Worm (Caenorhabditis elegans): ENCODE results near the gene tag-131.
A peak's percentile ranks its signal among the peaks of the same experiment; 100 is the strongest.

The tag-131 gene

DNA sequence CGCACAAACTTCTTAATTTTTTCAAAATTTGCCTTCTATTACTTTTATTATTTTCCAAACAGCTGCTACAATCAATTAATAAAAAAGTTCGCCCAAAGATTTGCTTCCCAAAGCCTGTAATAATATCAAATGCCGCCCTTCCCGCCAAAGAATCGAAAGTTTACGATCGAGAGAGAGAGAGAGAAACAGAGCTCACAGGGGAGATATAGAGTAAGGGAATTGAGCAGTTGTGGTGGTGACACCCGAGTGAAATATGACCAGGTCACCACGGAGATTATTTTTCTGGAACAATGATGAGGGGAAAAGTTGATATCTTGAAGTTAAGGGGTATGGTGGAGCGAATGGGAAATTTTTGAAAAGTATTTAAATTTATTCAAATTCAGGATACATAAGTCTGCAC, 42.4 kb downstream of the tag-131 start:
- TF ChIP-seq nhr-42 (GFP tag; IDR thresholded peaks at IDR 0.05) = no peak
- no peak for TF ChIP-seq jun-1 (tag; optimal IDR thresholded peaks at IDR 0.05)

DNA sequence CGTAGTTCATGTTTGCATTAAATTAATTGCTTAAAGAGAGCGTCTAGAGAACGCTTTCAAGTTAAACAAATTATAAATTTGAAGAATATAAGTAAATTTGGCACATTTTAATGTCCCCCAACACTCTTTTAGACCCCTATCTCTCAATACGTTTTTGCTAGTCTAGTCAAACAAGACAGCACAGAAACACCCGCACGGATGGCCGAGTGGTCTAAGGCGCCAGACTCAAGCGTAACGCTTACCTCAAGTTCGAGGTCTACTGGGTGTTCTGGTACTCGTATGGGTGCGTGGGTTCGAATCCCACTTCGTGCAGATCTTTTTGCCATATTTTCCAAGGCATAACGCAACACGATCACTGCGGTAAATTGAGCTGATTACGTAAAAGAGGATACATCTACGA, 44.8 kb downstream of the tag-131 start:
- no peak for TF ChIP-seq gei-8 (GFP tag; optimal IDR thresholded peaks at IDR 0.05)
- 0 out of 2 replicates have a peak, but pooled peaks have one; percentile 43 for TF ChIP-seq dmd-9 (GFP tag; IDR thresholded peaks at IDR 0.05)
- no peak for TF ChIP-seq attf-4 (tag; optimal IDR thresholded peaks at IDR 0.05)
- TF ChIP-seq nhr-11 (tag; optimal IDR thresholded peaks at IDR 0.05) = no peak
- no peak for TF ChIP-seq cey-2 (tag; optimal IDR thresholded peaks at IDR 0.05; ENCODE audit: borderline replicate concordance, insufficient read depth)
- 0 out of 2 replicates have a peak, but pooled peaks have one; percentile 34 for TF ChIP-seq F44E2.7 (GFP tag; IDR thresholded peaks at IDR 0.05)
- TF ChIP-seq sdz-12 (GFP tag; optimal IDR thresholded peaks at IDR 0.05) = no peak
- TF ChIP-seq lir-3 (tag; optimal IDR thresholded peaks at IDR 0.05) = peak; percentile 22
- no peak for TF ChIP-seq T20F7.1 (GFP tag; optimal IDR thresholded peaks at IDR 0.05)
- TF ChIP-seq nhr-111 (GFP tag; optimal IDR thresholded peaks at IDR 0.05) = no peak
- peak; percentile 35 for TF ChIP-seq duxl-1 (tag; optimal IDR thresholded peaks at IDR 0.05; ENCODE audit: poor library complexity)
- TF ChIP-seq daf-12 (tag; optimal IDR thresholded peaks at IDR 0.05) = no peak
- TF ChIP-seq Y5F2A.4 (GFP tag; optimal IDR thresholded peaks at IDR 0.05) = no peak
- TF ChIP-seq nhr-237 (tag; optimal IDR thresholded peaks at IDR 0.05) = no peak
- TF ChIP-seq hmg-1.1 (GFP tag; IDR thresholded peaks at IDR 0.05) = 0 out of 2 replicates have a peak, but pooled peaks have one; percentile 36
- TF ChIP-seq ztf-11 (tag; optimal IDR thresholded peaks at IDR 0.05) = no peak
- no peak for TF ChIP-seq spr-3 (GFP tag; optimal IDR thresholded peaks at IDR 0.05)
- TF ChIP-seq nhr-42 (GFP tag; IDR thresholded peaks at IDR 0.05) = no peak
- TF ChIP-seq nhr-41 (GFP tag; IDR thresholded peaks at IDR 0.05) = no peak
- peak; percentile 71 for TF ChIP-seq vab-7 (GFP tag; IDR thresholded peaks at IDR 0.05)
- no peak for TF ChIP-seq fkh-10 (GFP tag; optimal IDR thresholded peaks at IDR 0.05)
- TF ChIP-seq dmd-8 (GFP tag; IDR thresholded peaks at IDR 0.05) = peak; percentile 69; the same call in 1 of the 2 replicates
- no peak for TF ChIP-seq D1046.2 (GFP tag; IDR thresholded peaks at IDR 0.05)
- TF ChIP-seq nhr-77 (tag; optimal IDR thresholded peaks at IDR 0.05) = no peak
- TF ChIP-seq ama-1 (optimal IDR thresholded peaks at IDR 0.05) = no peak
- no peak for TF ChIP-seq set-16 (GFP tag; IDR thresholded peaks at IDR 0.05)
- 0 out of 2 replicates have a peak, but pooled peaks have one; percentile 30 for TF ChIP-seq ctbp-1 (GFP tag; IDR thresholded peaks at IDR 0.05)
- TF ChIP-seq lin-39 (tag; optimal IDR thresholded peaks at IDR 0.05) = no peak
- no peak for TF ChIP-seq nhr-102 (tag; optimal IDR thresholded peaks at IDR 0.05)
- TF ChIP-seq ceh-82 (tag; optimal IDR thresholded peaks at IDR 0.05) = no peak
- no peak for TF ChIP-seq unc-39 (tag; optimal IDR thresholded peaks at IDR 0.05)
- 0 out of 2 replicates have a peak, but pooled peaks have one; percentile 25 for TF ChIP-seq snpc-1.2 (GFP tag; IDR thresholded peaks at IDR 0.05)
- no peak for TF ChIP-seq nhr-6 (tag; optimal IDR thresholded peaks at IDR 0.05)
- TF ChIP-seq lin-38 (GFP tag; IDR thresholded peaks at IDR 0.05) = no peak
- TF ChIP-seq mdl-1 (tag; optimal IDR thresholded peaks at IDR 0.05) = no peak
- peak; percentile 43; the same call in 1 of the 2 replicates for TF ChIP-seq dmd-6 (GFP tag; IDR thresholded peaks at IDR 0.05)
- no peak for TF ChIP-seq ces-1 (GFP tag; optimal IDR thresholded peaks at IDR 0.05)
- TF ChIP-seq php-3 (GFP tag; IDR thresholded peaks at IDR 0.05) = no peak
- peak; percentile 63 for TF ChIP-seq mes-2 (tag; optimal IDR thresholded peaks at IDR 0.05; ENCODE audit: poor library complexity, severe bottlenecking)
- TF ChIP-seq unc-62 (GFP tag; optimal IDR thresholded peaks at IDR 0.05 in 1 of 2) = peak in 1 of 2 experiments; percentile 52
- no peak for TF ChIP-seq unc-62 (tag; optimal IDR thresholded peaks at IDR 0.05)
- no peak for TF ChIP-seq zfp-2 (tag; optimal IDR thresholded peaks at IDR 0.05)
- TF ChIP-seq tag-97 (GFP tag; IDR thresholded peaks at IDR 0.05) = no peak
- TF ChIP-seq zag-1 (tag; optimal IDR thresholded peaks at IDR 0.05) = no peak
- TF ChIP-seq daf-16 (GFP tag; optimal IDR thresholded peaks at IDR 0.05) = no peak
- no peak for TF ChIP-seq daf-16 (tag; optimal IDR thresholded peaks at IDR 0.05)
- no peak for TF ChIP-seq nhr-28 (tag; optimal IDR thresholded peaks at IDR 0.05)
- no peak for TF ChIP-seq skn-1 (tag; optimal IDR thresholded peaks at IDR 0.05)
- no peak for TF ChIP-seq mxl-3 (GFP tag; optimal IDR thresholded peaks at IDR 0.05)
- TF ChIP-seq R02D3.7 (tag; optimal IDR thresholded peaks at IDR 0.05) = no peak
